Worm (Caenorhabditis elegans): ENCODE results near the gene rol-3.

The rol-3 gene

DNA sequence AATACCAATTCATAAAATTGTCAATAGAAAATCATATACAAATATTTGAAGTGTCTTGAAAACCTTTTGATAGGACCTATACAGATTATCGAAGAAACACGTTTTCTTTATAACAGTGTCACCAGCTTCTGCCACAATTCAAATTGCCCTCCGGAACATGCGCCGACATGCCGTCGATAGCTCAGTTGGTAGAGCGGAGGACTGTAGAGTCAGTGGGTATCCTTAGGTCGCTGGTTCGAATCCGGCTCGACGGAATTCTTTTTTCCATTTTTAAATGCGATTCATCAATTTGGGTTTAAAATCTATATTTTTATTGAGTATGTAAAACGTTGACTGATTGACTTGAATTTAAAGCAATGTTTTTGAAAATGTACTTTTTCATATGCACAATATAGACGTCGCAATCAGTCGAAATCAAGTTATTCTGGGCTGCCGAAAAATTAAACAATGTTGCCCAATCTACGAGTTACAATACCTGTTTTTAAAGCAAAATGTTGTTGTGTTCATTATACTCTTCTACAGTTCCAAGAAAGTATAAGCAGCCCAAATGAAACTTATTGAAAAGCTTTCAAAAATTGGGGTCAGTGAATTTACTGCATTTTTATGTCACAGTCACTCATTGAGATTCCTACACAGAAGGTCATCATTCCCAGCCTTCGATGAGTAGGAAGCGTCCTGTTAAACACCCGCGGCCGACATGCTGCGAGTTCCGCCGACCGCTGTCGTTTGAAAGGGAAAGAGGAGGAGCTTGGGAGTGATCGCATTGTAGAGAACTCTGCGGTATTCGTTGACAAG, 9.3 kb upstream of the rol-3 start (continued):
- TF ChIP-seq ama-1 (optimal IDR thresholded peaks at IDR 0.05) (peak; percentile 95), nhr-28 (tag; optimal IDR thresholded peaks at IDR 0.05) (no peak), unc-39 (tag; optimal IDR thresholded peaks at IDR 0.05) (no peak), eor-1 (tag; optimal IDR thresholded peaks at IDR 0.05) (no peak), ceh-82 (tag; optimal IDR thresholded peaks at IDR 0.05) (peak; percentile 17), aly-2 (tag; optimal IDR thresholded peaks at IDR 0.05) (no peak), R02D3.7 (tag; optimal IDR thresholded peaks at IDR 0.05) (peak; percentile 57), snpc-4 (tag; optimal IDR thresholded peaks at IDR 0.05) (peak; percentile 99), elt-2 (tag; optimal IDR thresholded peaks at IDR 0.05) (peak; percentile 66), nhr-77 (tag; optimal IDR thresholded peaks at IDR 0.05) (peak; percentile 78), lin-15B (tag; optimal IDR thresholded peaks at IDR 0.05) (peak; percentile 53), tbx-2 (tag; optimal IDR thresholded peaks at IDR 0.05) (peak; percentile 14), zag-1 (tag; optimal IDR thresholded peaks at IDR 0.05) (no peak), fos-1 (tag; optimal IDR thresholded peaks at IDR 0.05) (peak; percentile 48), fkh-10 (GFP tag; optimal IDR thresholded peaks at IDR 0.05) (no peak), egl-27 (tag; optimal IDR thresholded peaks at IDR 0.05) (peak; percentile 11), elt-1 (tag; optimal IDR thresholded peaks at IDR 0.05) (no peak), pqm-1 (tag; optimal IDR thresholded peaks at IDR 0.05) (peak; percentile 82), daf-12 (tag; optimal IDR thresholded peaks at IDR 0.05) (no peak), ceh-9 (tag; optimal IDR thresholded peaks at IDR 0.05) (no peak)

DNA sequence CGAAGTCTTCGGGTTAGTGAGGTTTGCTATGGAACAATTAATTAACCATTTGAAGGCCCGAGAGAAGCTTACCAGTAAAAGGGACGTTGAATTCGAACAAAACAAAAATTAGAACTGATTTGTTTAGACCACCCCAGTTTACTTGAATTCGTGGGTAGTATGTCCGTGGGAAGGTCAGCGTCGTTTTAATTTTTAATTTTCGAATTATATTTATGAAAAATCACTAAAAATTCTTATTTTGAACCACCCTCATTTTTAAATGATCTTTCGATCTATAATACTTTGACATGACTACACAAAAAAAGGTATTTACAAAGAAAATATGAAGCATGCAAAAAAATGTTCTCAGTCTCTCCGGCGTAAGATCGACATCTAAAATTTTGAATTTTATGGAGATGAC, 7.2 kb upstream of the rol-3 start, which contains the start of gene C16D9.5:
C16D9.5 (minus strand) TSS at position 101 of the 400 bp plus-strand sequence.
- no peak for TF ChIP-seq nhr-67 (tag; optimal IDR thresholded peaks at IDR 0.05)
- no peak for TF ChIP-seq elt-3 (tag; optimal IDR thresholded peaks at IDR 0.05)
- no peak for TF ChIP-seq snpc-4 (tag; optimal IDR thresholded peaks at IDR 0.05)
- no peak for TF ChIP-seq unc-62 (GFP tag; optimal IDR thresholded peaks at IDR 0.05)

DNA sequence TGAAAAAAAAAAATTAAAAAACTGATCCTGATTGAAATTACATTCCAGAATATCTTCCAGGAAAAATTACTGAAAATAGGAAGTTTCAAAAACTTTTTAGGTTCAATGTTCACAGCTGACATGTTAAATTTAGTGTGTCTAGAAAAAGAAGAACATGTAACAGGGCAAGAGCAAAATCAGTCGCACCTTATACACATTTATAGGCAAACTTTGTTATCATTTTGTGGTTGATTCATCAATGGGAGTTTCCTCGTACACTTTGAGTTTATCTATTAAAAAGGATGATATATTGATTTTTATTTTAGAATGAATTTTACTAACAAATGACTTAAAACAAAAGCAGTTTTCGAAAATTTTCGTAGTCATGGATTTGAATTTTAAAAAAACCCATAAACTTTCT, 5.0 kb upstream of the rol-3 start:
- TF ChIP-seq pqm-1 (tag; optimal IDR thresholded peaks at IDR 0.05), result peak; percentile 38
- peak; percentile 63 for TF ChIP-seq elt-2 (tag; optimal IDR thresholded peaks at IDR 0.05)
- TF ChIP-seq nhr-25 (tag; optimal IDR thresholded peaks at IDR 0.05), result no peak
- TF ChIP-seq lin-15B (tag; optimal IDR thresholded peaks at IDR 0.05), result no peak
- no peak for TF ChIP-seq nhr-28 (tag; optimal IDR thresholded peaks at IDR 0.05)

DNA sequence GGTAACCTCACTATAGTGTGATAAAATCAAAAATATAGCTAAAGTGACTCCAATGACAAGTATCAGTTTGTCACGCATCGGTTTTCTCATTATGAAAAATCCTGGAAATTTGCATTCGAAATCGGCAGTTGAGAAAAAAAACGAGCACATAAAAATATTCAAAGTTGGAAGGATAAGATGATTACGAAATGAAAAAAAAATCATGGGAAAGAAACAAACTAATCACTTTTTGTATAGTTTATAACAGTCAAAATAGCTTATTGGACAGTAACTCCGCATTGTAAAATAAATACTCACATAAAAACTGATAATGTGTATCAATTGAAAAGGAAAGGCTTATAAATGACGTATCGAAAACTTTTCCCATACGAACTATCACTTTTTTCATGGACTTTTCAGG, 4.6 kb upstream of the rol-3 start, which contains the start of gene C16D9.4:
C16D9.4 (minus strand) TSS at position 101 of the 400 bp plus-strand sequence.
- TF ChIP-seq zag-1 (tag; optimal IDR thresholded peaks at IDR 0.05), result no peak
- no peak for TF ChIP-seq elt-3 (tag; optimal IDR thresholded peaks at IDR 0.05)
- TF ChIP-seq egl-5 (tag; optimal IDR thresholded peaks at IDR 0.05), result no peak
- no peak for TF ChIP-seq skn-1 (tag; optimal IDR thresholded peaks at IDR 0.05)
- TF ChIP-seq fkh-10 (GFP tag; optimal IDR thresholded peaks at IDR 0.05), result no peak
- TF ChIP-seq daf-12 (tag; optimal IDR thresholded peaks at IDR 0.05), result no peak
- TF ChIP-seq fkh-2 (tag; optimal IDR thresholded peaks at IDR 0.05), result no peak
- no peak for TF ChIP-seq jun-1 (tag; optimal IDR thresholded peaks at IDR 0.05)
- no peak for TF ChIP-seq snpc-4 (tag; optimal IDR thresholded peaks at IDR 0.05)
- TF ChIP-seq ztf-4 (tag; optimal IDR thresholded peaks at IDR 0.05), result no peak
- no peak for TF ChIP-seq pqm-1 (tag; optimal IDR thresholded peaks at IDR 0.05)
- TF ChIP-seq aly-2 (tag; optimal IDR thresholded peaks at IDR 0.05), result no peak
- no peak for TF ChIP-seq lin-39 (tag; optimal IDR thresholded peaks at IDR 0.05)

DNA sequence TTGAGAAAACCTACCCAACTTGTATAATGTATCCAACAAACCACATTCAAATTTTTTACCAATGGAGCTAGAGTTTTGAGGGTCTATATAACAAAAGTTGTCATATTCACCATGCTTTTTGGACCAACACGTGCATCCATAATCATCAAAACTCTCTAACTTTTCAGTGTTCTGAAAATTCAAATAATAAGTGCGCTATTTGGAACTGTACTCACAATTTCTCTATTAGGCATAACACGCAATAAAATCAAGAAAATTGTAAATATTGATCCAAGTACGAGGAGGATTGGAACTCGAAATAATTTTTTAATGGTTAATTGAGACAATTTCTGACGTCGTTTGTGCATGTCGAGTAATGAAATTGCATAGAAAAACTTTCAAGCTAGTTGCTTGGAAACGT, 1.7 kb upstream of the rol-3 start, which contains the start of gene C16D9.3:
C16D9.3 (minus strand) TSS at position 101 of the 400 bp plus-strand sequence.
- TF ChIP-seq lin-15B (tag; optimal IDR thresholded peaks at IDR 0.05), result no peak
- TF ChIP-seq pha-4 (tag; optimal IDR thresholded peaks at IDR 0.05), result no peak
- TF ChIP-seq ceh-82 (tag; optimal IDR thresholded peaks at IDR 0.05), result no peak
- TF ChIP-seq pqm-1 (tag; optimal IDR thresholded peaks at IDR 0.05), result no peak
- TF ChIP-seq ztf-4 (tag; optimal IDR thresholded peaks at IDR 0.05), result no peak
- TF ChIP-seq elt-2 (tag; optimal IDR thresholded peaks at IDR 0.05), result no peak
- TF ChIP-seq unc-39 (tag; optimal IDR thresholded peaks at IDR 0.05), result no peak
- no peak for TF ChIP-seq nhr-77 (tag; optimal IDR thresholded peaks at IDR 0.05)
- TF ChIP-seq nhr-11 (tag; optimal IDR thresholded peaks at IDR 0.05), result no peak
- no peak for TF ChIP-seq mml-1 (tag; optimal IDR thresholded peaks at IDR 0.05)
- no peak for TF ChIP-seq fos-1 (tag; optimal IDR thresholded peaks at IDR 0.05)

Measured in whole organism, L3 larva.